Fruit fly (Drosophila melanogaster) whole organism, pupa: ENCODE measurements around the gene xit.
A peak's percentile ranks its signal among the peaks of the same experiment; 100 is the strongest.

Experiments
- CG10348 ChIP-seq: fragments of 200-800 bp; sonication (Bioruptor generic); IDR thresholded peaks from 2 replicates; pipeline ENCODE4 v1.3.6; 2022; ENCODE audit warnings: missing biosample characterization, missing genetic modification characterization
- CG12605 ChIP-seq: fragments of 200-800 bp; sonication (Bioruptor generic); IDR thresholded peaks from 2 replicates; pipeline ENCODE4 v1.3.6; 2022; ENCODE audit warnings: missing biosample characterization, missing genetic modification characterization
- CG13204 ChIP-seq: fragments of 200-800 bp; sonication (Bioruptor generic); optimal IDR thresholded peaks from 2 replicates; lab custom pipeline; 2018; ENCODE audit warnings: missing biosample characterization, mild to moderate bottlenecking, missing genetic modification characterization, moderate library complexity
- CG14655 ChIP-seq: fragments of 200-800 bp; sonication (Bioruptor generic); optimal IDR thresholded peaks from 3 replicates; lab custom pipeline; 2017; ENCODE audit warnings: mild to moderate bottlenecking, missing biosample characterization, missing genetic modification reagents, missing genetic modification characterization
- CG15710 ChIP-seq: fragments of 200-800 bp; sonication (Bioruptor generic); optimal IDR thresholded peaks from 2 replicates; lab custom pipeline; 2018; ENCODE audit warnings: missing biosample characterization, mild to moderate bottlenecking, missing genetic modification characterization, moderate library complexity
- CG17806 ChIP-seq: fragments of 200-800 bp; sonication (Bioruptor generic); optimal IDR thresholded peaks from 2 replicates; lab custom pipeline; 2018; ENCODE audit warnings: missing biosample characterization, mild to moderate bottlenecking, missing genetic modification characterization, moderate library complexity
- CG32121 ChIP-seq: fragments of 200-800 bp; sonication (Bioruptor generic); IDR thresholded peaks from 2 replicates; pipeline ENCODE4 v1.3.6; 2022; ENCODE audit warnings: missing biosample characterization, missing genetic modification characterization
- CG34367 ChIP-seq: fragments of 200-800 bp; sonication (Bioruptor generic); optimal IDR thresholded peaks from 2 replicates; lab custom pipeline; 2018; ENCODE audit warnings: missing biosample characterization, mild to moderate bottlenecking, missing genetic modification characterization
- CG4496 ChIP-seq: fragments of 200-800 bp; sonication (Bioruptor generic); IDR thresholded peaks from 3 replicates; pipeline ENCODE4 v1.3.6; 2022; ENCODE audit warnings: missing biosample characterization, missing genetic modification characterization
- CG8159 ChIP-seq: fragments of 200-800 bp; sonication (Bioruptor generic); optimal IDR thresholded peaks from 3 replicates; lab custom pipeline; 2018; ENCODE audit warnings: missing biosample characterization, mild to moderate bottlenecking, missing genetic modification characterization, moderate library complexity
- CG8301 ChIP-seq: fragments of 200-800 bp; sonication (Bioruptor generic); optimal IDR thresholded peaks from 2 replicates; lab custom pipeline; 2018; ENCODE audit warnings: missing biosample characterization, mild to moderate bottlenecking, missing genetic modification characterization
- CG9948 ChIP-seq: fragments of 200-800 bp; sonication (Bioruptor generic); optimal IDR thresholded peaks from 2 replicates; lab custom pipeline; 2018; ENCODE audit warnings: missing biosample characterization, mild to moderate bottlenecking, missing genetic modification characterization, moderate library complexity
- D1 ChIP-seq: fragments of 200-800 bp; sonication (Bioruptor generic); optimal IDR thresholded peaks from 2 replicates; lab custom pipeline; 2018; ENCODE audit warnings: missing biosample characterization, mild to moderate bottlenecking, missing genetic modification characterization, moderate library complexity
- EcR ChIP-seq: fragments of 200-800 bp; sonication (Bioruptor generic); optimal IDR thresholded peaks from 3 replicates; lab custom pipeline; 2019; ENCODE audit warnings: missing biosample characterization, missing genetic modification characterization, mild to moderate bottlenecking, moderate library complexity, missing genetic modification reagents
- Ets98B ChIP-seq: fragments of 200-800 bp; sonication (Bioruptor generic); IDR thresholded peaks from 2 replicates; pipeline ENCODE4 v1.3.6; 2022; ENCODE audit warnings: missing biosample characterization, missing genetic modification characterization
- Pif1A ChIP-seq: fragments of 200-800 bp; sonication (Bioruptor generic); optimal IDR thresholded peaks from 3 replicates; lab custom pipeline; 2016; ENCODE audit warnings: missing biosample characterization, missing genetic modification characterization
- Pif1B ChIP-seq: fragments of 200-800 bp; sonication (Bioruptor generic); optimal IDR thresholded peaks from 3 replicates; lab custom pipeline; 2016; ENCODE audit warnings: missing biosample characterization, missing genetic modification characterization
- Snoo ChIP-seq: fragments of 200-800 bp; sonication (Bioruptor generic); optimal IDR thresholded peaks from 3 replicates; lab custom pipeline; 2017; ENCODE audit warnings: missing biosample characterization, mild to moderate bottlenecking, missing genetic modification characterization, inconsistent platforms
- fd96Ca ChIP-seq: fragments of 200-800 bp; sonication (Bioruptor generic); IDR thresholded peaks from 3 replicates; pipeline ENCODE4 v1.3.6; 2022; ENCODE audit warnings: missing biosample characterization, missing genetic modification characterization
- gl ChIP-seq: fragments of 200-800 bp; sonication (Bioruptor generic); optimal IDR thresholded peaks from 2 replicates; lab custom pipeline; 2018; ENCODE audit warnings: missing biosample characterization, mild to moderate bottlenecking, missing genetic modification characterization
- rn ChIP-seq: fragments of 200-800 bp; sonication (Bioruptor generic); IDR thresholded peaks from 2 replicates; pipeline ENCODE4 v1.3.6; 2022; ENCODE audit warnings: missing biosample characterization, missing genetic modification characterization

The xit gene

DNA sequence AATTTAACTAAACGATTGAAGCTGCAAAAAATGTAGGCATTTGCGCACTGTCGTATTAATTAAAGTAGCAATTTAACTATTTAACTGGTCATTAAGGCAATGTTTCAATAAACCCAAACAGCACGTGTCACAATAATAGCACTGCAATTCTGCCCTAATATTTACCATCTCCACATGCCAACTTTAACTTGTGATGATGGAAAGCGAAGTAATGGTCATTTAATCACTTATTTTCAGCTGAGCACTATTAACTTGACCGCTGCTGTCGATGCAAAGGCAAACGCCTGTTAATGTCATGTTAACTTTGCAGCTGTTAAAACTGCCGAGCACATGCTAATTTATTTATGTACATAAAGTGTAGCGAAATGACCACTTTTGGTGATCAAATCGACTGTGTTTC is 26.6 kb upstream of the xit start:
- peak; percentile 70 for TF ChIP-seq CG14655 (GFP tag; lab: Kevin White, UChicago)
- TF ChIP-seq CG8159 (tag; lab: Kevin White, UChicago): peak; percentile 58
- peak; percentile 81 for TF ChIP-seq CG12605 (GFP tag; lab: Robert Waterston, UW)
- TF ChIP-seq EcR (GFP tag; lab: Kevin White, UChicago): no peak
- TF ChIP-seq rn (GFP tag; lab: Robert Waterston, UW): peak; percentile 74
- TF ChIP-seq Pif1B (GFP tag; lab: Kevin White, UChicago): peak; percentile 64
- peak; percentile 86 for TF ChIP-seq CG32121 (GFP tag; lab: Robert Waterston, UW)
- TF ChIP-seq Ets98B (GFP tag; lab: Robert Waterston, UW): peak; percentile 91
- TF ChIP-seq CG9948 (tag; lab: Kevin White, UChicago): peak; percentile 53
- TF ChIP-seq CG4496: peak; percentile 94
- TF ChIP-seq Snoo (tag; lab: Kevin White, UChicago): peak; percentile 52
- TF ChIP-seq Pif1A (GFP tag; lab: Kevin White, UChicago): peak; percentile 70
- no peak for TF ChIP-seq D1 (tag; lab: Kevin White, UChicago)
- TF ChIP-seq CG13204 (GFP tag; lab: Kevin White, UChicago): no peak
- peak; percentile 72 for TF ChIP-seq CG8301 (tag; lab: Kevin White, UChicago)
- TF ChIP-seq fd96Ca (GFP tag; lab: Robert Waterston, UW): peak; percentile 87
- TF ChIP-seq gl (tag; lab: Kevin White, UChicago): peak; percentile 34
- TF ChIP-seq CG17806 (tag; lab: Kevin White, UChicago): peak; percentile 60
- peak; percentile 57 for TF ChIP-seq CG10348
- TF ChIP-seq CG34367 (tag; lab: Kevin White, UChicago): peak; percentile 72
- TF ChIP-seq CG15710 (tag; lab: Kevin White, UChicago): peak; percentile 58

DNA sequence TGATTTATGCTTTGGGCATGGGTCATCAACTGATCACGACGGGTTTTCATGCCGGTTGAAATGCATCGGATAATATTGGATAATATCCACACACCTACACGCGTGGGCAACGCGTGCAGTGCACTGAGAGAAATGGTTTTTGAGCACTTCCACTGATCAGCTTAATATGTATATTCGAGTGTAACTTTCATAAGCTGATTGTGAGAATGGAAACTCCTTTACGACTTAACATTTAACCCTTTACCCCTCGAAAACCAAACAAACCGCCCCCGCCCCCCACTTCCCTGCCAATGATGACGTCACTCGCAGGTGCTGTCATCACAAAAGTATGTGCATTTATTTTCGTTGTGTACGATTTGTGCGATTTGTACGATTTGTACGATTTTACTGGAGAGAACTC is 26.0 kb upstream of the xit start:
- TF ChIP-seq Pif1A (GFP tag; lab: Kevin White, UChicago): peak; percentile 2
- TF ChIP-seq gl (tag; lab: Kevin White, UChicago): no peak
- peak; percentile 9 for TF ChIP-seq Snoo (tag; lab: Kevin White, UChicago)
- TF ChIP-seq CG10348: no peak
- no peak for TF ChIP-seq CG9948 (tag; lab: Kevin White, UChicago)
- 0 out of 3 replicates have a peak, but pooled peaks have one; percentile 22 for TF ChIP-seq fd96Ca (GFP tag; lab: Robert Waterston, UW)

- TF ChIP-seq CG4496 (no peak), CG8301 (tag; lab: Kevin White, UChicago) (no peak), gl (tag; lab: Kevin White, UChicago) (no peak), CG17806 (tag; lab: Kevin White, UChicago) (no peak)
Measured at dm6 chrX:6795987-6796691, 24.7 kb upstream of the xit start.

- no peak for TF ChIP-seq CG14655 (GFP tag; lab: Kevin White, UChicago)
- TF ChIP-seq CG9948 (tag; lab: Kevin White, UChicago): no peak
- no peak for TF ChIP-seq CG13204 (GFP tag; lab: Kevin White, UChicago)
- no peak for TF ChIP-seq gl (tag; lab: Kevin White, UChicago)
Measured at dm6 chrX:6796972-6797371, 23.8 kb upstream of the xit start.

DNA sequence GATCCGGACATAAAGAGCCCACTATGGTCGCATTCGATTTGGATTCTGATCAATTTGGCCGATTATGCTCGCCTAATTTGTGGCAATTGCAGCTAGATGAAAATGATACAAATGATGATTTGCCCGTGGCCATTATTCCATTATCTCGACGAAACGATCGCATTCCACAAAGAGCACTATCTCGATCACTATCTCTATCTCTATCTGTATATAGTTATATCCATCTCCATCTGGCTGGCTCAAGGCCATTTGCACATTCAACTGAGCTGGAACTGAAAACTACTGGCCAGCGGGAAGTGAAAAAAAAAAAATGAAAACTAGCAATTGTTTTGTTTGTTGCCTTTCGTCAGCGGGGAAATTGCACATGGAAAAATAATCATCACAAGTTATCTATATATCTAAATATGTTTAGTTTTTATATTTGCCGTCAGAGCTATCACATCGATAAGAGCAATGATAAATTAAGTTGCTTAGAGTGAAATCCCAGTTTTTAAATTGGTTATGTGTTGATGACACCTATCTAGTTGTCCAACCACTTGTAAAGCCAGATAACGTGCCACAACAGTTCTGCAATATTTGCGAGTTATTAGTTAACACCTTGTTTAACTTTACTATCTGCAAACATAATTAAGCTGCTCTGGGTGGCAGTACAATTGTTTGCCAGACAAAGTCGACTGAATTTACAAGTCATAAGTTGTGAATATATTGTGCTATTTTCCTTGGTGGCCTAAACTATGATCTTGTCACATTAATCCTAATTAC is 21.4 kb upstream of the xit start:
- no peak for TF ChIP-seq CG9948 (tag; lab: Kevin White, UChicago)

DNA sequence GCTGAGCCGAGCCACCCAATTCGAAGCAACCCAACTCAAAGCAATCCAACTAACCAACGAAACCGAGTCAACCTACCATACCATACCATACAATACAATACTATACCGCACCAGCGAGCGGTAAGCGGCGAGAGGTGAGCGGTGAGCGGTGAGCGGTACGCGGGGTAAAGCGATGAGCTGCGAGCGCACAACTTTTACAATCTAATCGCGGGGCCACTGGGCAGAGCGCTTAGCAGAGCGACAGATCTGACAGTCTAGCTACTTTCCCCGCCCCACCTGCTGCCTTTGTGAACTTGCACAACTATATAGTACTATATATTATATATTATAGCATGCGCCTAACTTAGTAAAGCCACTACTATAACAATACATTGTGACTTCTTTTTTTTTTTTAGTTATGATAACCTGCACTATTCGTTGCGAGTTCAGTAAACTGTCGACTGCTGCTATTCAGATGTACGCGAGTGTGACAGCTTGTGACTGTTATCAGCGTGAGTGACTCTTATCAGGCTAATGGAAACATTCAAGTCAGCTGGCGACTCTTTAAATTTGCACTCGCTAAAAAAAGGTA is 20.0 kb upstream of the xit start:
- TF ChIP-seq CG34367 (tag; lab: Kevin White, UChicago) (no peak), CG12605 (GFP tag; lab: Robert Waterston, UW) (no peak), D1 (tag; lab: Kevin White, UChicago) (no peak), EcR (GFP tag; lab: Kevin White, UChicago) (peak; percentile 49), Pif1B (GFP tag; lab: Kevin White, UChicago) (no peak), CG10348 (no peak), gl (tag; lab: Kevin White, UChicago) (no peak), CG14655 (GFP tag; lab: Kevin White, UChicago) (peak; percentile 42), CG15710 (tag; lab: Kevin White, UChicago) (peak; percentile 14), Pif1A (GFP tag; lab: Kevin White, UChicago) (peak; percentile 6), CG17806 (tag; lab: Kevin White, UChicago) (no peak), CG8159 (tag; lab: Kevin White, UChicago) (peak; percentile 30), CG8301 (tag; lab: Kevin White, UChicago) (peak; percentile 39), CG9948 (tag; lab: Kevin White, UChicago) (peak; percentile 5), CG32121 (GFP tag; lab: Robert Waterston, UW) (peak; percentile 21; the same call in 1 of the 2 replicates), Snoo (tag; lab: Kevin White, UChicago) (no peak), CG4496 (0 out of 3 replicates have a peak, but pooled peaks have one; percentile 20), Ets98B (GFP tag; lab: Robert Waterston, UW) (no peak), fd96Ca (GFP tag; lab: Robert Waterston, UW) (peak; percentile 27; the same call in 2 of the 3 replicates), CG13204 (GFP tag; lab: Kevin White, UChicago) (peak; percentile 56)
